Fruit fly (Drosophila melanogaster) whole organism, larva: Measurements from ENCODE around the gene Grl36a.

Source experiments
- noc ChIP-seq: fragments of 200-800 bp; sonication (Bioruptor generic); optimal IDR thresholded peaks from 3 replicates; lab custom pipeline; 2019; ENCODE audit warnings: missing biosample characterization, mild to moderate bottlenecking, missing genetic modification characterization, moderate library complexity

Gene Grl36a

DNA sequence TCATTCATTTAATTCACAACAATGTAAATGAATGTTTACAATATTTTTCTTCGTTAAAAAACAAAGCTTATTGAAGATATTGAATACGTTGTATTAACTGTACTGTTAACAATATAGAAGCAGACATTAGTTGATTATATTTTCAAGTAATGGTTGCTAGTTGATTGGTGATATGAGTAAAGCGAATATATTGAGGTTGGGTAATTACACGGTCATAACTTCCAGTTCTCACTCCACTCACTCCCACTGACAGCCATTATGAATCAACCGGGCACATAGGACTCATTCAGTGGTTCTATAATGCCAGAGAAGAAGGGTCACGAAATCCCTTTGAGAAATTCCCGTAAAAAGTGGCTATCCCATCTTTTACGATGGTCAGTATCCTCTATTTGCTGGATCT is at the start of gene Grl36a:
Gene Grl36a, plus strand, starts transcription at position 301 of the 400 bp plus-strand sequence.
- TF ChIP-seq noc (tag; lab: Kevin White, UChicago), result no peak

DNA sequence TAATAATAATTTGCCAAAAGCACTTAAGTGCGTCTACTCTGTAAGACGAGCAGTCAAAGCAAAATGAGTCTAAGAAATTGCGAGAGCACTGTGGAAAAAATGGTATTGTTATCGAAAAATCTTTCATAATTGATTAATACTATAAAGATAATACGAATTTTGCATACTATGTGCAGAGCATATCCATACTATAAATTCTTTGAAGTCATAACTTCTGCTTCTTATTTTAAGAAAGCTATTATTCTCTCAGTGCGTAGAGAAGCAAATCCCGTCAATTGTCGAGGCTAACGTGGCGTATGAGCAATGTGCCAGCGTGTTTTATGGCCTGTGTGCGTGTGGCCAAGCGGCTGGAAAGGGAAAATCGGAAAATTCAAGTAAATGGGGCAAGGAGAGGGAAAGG is 22.1 kb upstream of the Grl36a start:
- TF ChIP-seq noc (tag; lab: Kevin White, UChicago), result no peak

DNA sequence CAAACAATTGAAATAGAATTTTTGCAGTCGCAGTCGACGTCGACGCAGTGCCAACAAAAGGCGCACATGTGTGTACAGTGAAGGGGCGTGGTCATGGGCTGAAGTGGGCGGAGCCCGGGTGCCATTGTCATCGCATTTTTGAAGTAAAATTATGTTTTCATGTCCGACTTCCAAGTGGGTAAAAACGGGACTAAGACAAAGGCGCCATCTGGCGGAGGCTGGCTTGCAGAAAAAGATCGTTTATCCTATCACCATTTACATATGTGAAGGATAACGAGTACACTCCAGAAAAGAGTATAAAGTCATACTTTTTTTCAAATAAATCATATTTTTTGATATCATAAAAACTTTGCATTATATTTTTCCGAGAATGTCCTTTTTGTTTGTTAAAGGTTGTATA is 18.4 kb upstream of the Grl36a start:
- no peak for TF ChIP-seq noc (tag; lab: Kevin White, UChicago)

DNA sequence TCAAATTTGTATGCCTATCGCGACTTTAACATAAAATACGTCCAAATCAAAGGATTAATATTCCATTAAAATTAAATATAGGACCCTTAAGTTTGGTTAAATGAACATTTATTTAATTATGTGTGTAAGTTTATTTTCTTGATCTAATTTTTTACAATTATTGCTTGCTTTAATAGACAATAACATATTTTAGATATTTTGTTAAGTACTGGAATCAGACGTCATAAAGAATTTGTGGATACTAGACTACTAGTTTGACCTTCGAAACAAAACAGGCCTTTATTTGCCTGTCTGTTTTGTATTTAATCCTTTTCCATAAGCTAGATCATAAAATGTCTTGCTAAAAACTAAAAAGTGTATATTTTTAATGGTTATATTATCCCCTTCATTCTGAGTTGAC is 8.6 kb upstream of the Grl36a start, which contains the start of gene CG34169:
Gene CG34169, plus strand, starts transcription at position 301 of the 400 bp plus-strand sequence.
- no peak for TF ChIP-seq noc (tag; lab: Kevin White, UChicago)

DNA sequence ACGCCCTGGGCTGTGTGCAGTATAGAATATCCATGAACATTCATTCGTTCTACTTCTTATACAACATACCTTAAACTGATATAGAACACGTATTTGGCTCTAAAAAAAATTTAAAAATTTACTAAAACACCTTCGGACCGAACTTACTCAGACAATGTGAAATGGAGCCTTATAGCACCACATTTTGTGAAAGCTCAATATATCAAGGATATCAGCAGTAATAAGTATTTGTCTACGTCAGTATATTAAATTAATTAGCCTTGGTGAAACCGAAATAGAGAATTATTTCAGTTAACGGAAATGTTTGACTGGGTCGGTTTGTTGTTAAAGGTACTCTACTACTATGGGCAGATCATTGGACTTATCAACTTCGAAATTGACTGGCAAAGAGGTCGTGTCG is 5.4 kb upstream of the Grl36a start, which contains the start of gene Gr36a:
Gene Gr36a, plus strand, starts transcription at position 301 of the 400 bp plus-strand sequence.
- TF ChIP-seq noc (tag; lab: Kevin White, UChicago), result no peak

DNA sequence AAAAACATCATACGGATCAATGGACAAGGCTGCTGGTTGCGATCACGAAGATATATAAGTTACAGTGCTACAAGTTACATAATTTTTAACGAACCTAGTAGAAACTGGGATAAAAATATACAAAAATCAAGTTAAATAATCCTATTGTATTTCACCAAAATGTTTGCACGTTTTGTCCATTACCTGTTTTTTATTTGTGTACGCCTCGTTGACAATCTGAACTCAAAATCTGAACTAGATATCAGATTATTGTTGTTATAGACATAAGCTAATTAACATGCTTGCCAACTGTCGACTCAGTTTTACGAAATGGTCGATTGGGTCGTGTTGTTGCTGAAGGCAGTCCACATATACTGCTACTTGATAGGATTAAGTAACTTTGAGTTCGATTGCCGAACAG is 3.3 kb upstream of the Grl36a start, which contains the start of gene Gr36b:
Gene Gr36b, plus strand, starts transcription at position 301 of the 400 bp plus-strand sequence.
- TF ChIP-seq noc (tag; lab: Kevin White, UChicago), result no peak

DNA sequence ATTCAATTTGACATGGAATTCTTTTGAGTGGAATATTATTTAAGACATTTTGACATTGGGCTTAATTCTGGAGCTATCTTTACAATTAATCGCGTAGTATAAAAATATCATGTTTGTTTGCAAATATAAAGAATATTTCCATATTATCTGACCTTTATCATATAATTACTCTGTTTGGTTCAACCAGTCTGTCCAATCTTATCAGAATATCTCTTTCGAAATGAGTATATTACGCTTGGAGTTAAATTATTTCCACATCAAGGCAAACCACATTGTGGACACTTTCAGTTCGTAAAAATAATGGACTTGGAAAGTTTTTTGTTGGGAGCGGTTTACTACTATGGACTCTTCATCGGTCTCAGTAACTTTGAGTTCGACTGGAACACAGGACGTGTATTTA is 1.7 kb upstream of the Grl36a start, which contains the start of gene Gr36c:
Gene Gr36c, plus strand, starts transcription at position 301 of the 400 bp plus-strand sequence.
- TF ChIP-seq noc (tag; lab: Kevin White, UChicago), result no peak

DNA sequence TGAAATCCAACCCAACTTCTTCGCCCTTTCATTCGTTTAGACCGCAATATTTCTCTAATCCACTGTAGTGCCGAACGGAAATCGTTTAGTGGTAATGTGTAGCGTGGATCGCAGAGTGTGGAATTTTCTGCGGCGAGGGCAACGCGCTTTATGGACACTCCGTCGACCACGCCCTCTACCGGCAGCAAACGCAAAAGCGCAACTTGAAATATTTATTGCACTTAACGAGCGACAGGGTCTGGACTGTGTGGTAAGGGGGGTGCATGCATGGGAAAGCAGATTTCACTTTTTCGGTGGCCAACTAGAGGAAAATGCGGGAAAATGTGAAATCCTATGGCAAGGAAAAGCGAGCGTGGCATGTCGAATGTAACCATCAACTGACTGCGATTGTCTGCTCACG is 13.5 kb downstream of the Grl36a start:
- no peak for TF ChIP-seq noc (tag; lab: Kevin White, UChicago)

DNA sequence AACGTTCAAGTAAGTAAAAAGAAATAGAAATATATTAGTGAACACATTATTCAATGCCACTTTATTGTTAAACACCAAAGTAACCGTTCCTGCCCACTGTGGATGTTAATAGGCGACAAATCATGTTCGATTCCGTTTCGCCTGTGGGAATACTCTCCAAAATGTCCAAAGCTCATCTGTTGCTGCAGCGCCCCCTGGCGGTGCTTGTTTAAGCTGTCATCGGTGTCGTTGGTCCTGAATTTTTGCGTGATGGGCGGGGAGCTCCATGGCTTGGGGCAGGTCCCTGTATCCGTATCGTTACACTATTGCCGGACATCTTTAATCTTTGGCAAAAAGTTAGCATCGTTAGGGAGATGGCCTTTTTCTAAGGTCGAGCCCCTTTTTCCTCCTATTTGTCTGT is 20.0 kb downstream of the Grl36a start:
- no peak for TF ChIP-seq noc (tag; lab: Kevin White, UChicago)

DNA sequence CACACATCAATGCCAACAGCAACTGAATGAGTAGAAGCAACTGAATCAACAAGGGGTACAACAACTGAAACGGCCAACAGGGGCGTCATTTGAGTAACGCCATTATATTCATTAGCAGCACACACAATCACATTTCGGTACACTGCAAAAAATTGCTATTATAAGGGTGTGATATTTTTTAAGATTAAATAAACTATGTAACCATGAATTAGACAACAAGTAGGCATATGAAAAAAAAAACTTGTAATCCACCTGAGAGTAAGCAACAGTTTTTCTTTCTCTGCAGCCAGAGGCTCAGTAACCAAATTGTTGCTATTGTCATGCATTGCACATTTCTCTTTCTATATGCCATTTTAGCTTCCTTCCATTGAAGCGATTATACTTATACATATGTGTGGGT is 22.1 kb downstream of the Grl36a start:
- no peak for TF ChIP-seq noc (tag; lab: Kevin White, UChicago)

DNA sequence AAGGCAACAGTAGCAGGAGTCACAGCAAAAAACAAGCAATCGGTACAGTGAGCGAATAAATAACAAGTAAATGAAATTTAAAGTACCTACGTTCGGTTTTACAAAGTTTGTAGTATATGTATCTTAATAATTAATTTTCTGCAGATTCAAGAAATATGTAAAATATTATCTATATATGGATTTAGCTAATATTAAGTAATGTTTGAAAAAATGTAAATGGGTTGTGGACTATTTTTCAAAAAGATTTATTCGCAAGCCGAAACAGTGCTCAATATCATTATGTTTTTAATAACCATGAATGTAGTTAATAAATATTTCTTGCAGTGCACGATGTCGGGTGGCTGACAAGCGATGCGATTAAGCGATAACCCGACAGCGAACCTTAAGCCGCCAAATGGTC is 25.3 kb downstream of the Grl36a start:
- TF ChIP-seq noc (tag; lab: Kevin White, UChicago), result no peak

DNA sequence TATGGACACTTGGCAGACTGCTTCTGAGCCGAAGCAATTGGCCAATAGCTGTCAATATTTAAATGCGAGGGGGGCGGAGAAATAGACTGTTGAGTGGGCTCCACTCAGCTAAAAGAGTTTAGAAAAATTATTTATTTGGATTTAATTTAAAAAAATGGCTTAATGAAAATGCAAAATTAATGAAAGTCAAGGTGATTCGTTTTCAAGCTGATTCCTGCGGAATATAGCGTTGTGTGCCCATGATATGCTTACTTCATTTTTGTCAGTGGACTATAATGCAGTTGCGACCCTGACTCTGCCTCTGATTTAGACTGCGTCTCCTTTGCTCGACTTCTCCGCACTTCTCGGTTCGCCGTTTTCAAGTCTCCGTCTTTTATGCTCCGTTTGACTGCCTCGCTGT is 35.1 kb downstream of the Grl36a start:
- TF ChIP-seq noc (tag; lab: Kevin White, UChicago), result no peak

DNA sequence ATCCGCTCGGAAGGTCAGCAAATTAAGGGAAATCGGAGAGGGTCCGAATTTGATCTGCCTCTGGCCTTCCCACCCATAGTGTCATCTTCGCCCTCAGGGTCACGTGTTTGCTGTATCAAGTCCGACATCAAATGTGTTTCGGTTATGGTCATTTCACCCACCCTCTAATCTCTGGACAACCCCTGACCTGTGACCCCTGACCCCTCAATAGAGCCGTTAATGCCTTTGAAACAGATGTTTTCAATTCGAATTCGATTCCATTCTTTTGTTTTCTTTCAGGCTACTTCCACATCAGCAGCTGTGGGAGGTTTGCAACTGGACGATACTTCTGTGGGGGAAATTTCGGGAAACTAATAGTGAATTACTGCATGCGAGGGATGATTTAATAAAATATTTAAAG is 39.7 kb downstream of the Grl36a start:
- TF ChIP-seq noc (tag; lab: Kevin White, UChicago), result no peak

DNA sequence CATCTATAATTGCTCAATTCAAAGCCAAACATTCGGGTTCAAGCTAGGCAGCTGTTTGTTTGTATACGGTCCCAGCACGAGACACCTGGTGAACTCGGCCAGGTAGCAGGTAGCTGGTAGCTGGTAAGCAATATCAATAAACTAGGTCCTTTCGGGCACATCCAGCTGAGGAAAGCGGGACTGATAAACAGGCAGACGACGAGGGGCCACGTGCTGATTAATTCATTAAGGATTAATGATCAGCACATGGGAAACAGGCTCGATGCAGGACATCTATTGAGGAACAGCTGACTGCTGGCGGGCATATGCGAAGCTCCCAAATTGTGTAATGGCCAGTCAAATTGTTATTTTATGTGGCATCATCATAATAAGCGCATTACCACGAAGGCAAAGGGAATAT is 40.4 kb downstream of the Grl36a start:
- no peak for TF ChIP-seq noc (tag; lab: Kevin White, UChicago)

DNA sequence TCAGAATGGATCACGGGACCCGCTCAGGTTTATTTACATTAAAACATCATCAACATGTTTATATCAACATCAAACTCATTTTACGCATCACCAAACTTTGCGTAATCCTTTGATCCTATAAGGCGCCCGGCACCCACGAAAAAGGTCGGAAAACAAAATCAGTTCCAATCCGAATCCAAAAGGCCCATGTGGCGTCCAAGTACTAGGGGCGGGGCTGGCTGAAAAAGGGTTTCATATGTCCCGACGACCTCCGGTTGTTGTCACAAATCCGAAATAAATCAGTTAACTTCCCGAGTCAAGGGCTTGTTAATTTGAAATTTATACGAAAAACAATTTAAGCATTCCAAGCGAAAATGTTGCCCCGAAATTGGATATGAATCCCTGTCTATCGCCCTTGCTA is 41.8 kb downstream of the Grl36a start:
- TF ChIP-seq noc (tag; lab: Kevin White, UChicago), result no peak

DNA sequence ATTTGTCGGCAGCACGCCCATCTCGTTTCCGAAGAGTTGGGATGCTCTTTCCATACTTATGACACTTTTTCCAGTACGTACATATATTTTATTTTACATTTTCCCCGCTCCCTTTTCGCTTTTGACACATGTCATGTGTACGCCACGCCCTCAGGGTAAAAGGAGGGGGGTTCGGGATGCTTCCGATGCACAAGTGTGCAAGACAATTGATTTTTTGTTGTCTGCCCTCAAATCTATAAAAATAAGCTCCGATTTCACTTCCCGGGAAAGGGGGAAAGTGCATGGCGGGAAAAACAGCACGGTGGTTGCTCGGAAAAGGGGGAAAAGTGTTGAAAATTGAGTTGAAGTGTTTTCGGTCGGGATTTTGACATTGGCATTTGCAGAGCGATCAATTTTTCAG is 45.4 kb downstream of the Grl36a start:
- no peak for TF ChIP-seq noc (tag; lab: Kevin White, UChicago)

DNA sequence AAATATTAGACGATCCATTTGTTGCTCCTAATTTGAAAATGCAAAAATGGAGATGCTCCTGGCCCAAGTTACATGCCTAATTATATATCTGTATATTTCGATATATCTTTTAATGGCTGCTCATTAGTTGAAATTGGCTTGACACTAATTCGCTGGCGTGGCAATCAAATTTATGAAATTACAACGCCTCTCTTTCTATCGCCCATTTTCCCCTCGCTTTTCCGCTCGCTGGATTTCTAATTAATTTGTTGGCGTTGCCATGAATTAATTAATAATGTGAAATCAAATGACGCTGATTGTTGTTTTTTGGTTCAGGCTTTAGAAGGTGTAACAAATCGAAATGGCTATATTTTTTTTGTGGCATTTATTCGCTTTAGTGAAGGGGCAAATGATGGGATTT is 46.4 kb downstream of the Grl36a start:
- TF ChIP-seq noc (tag; lab: Kevin White, UChicago), result no peak

DNA sequence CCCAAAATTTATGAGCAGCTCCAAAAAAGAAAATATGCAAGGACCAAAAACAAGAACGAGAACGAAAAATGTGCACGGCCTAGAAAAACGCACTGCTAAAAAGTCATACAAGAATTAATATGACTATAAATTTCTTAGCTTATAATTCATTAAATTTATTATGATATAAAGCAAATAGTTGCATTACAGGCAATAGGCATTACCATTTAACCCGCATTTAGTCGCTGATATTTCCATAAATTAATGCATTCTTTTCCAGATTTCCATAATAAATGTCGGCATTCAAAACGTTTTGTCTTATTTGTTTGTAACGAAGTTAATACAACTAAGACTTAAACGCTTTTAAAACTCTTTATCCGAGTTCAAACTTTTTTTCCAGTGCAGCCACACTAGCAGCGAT is 47.7 kb downstream of the Grl36a start:
- TF ChIP-seq noc (tag; lab: Kevin White, UChicago), result no peak
